Fruit fly (Drosophila melanogaster) whole organism, pupa: ENCODE data around the gene Lcp65Ab2.

Experiments used
- CG12605 ChIP-seq: fragments of 200-800 bp; sonication (Bioruptor generic); IDR thresholded peaks from 2 replicates; pipeline ENCODE4 v1.3.6; 2022; ENCODE audit warnings: missing biosample characterization, missing genetic modification characterization
- CG13204 ChIP-seq: fragments of 200-800 bp; sonication (Bioruptor generic); optimal IDR thresholded peaks from 2 replicates; lab custom pipeline; 2018; ENCODE audit warnings: missing biosample characterization, mild to moderate bottlenecking, missing genetic modification characterization, moderate library complexity
- CG34367 ChIP-seq: fragments of 200-800 bp; sonication (Bioruptor generic); optimal IDR thresholded peaks from 2 replicates; lab custom pipeline; 2018; ENCODE audit warnings: missing biosample characterization, mild to moderate bottlenecking, missing genetic modification characterization
- CG8301 ChIP-seq: fragments of 200-800 bp; sonication (Bioruptor generic); optimal IDR thresholded peaks from 2 replicates; lab custom pipeline; 2018; ENCODE audit warnings: missing biosample characterization, mild to moderate bottlenecking, missing genetic modification characterization
- D1 ChIP-seq: fragments of 200-800 bp; sonication (Bioruptor generic); optimal IDR thresholded peaks from 2 replicates; lab custom pipeline; 2018; ENCODE audit warnings: missing biosample characterization, mild to moderate bottlenecking, missing genetic modification characterization, moderate library complexity
- EcR ChIP-seq: fragments of 200-800 bp; sonication (Bioruptor generic); optimal IDR thresholded peaks from 3 replicates; lab custom pipeline; 2019; ENCODE audit warnings: missing biosample characterization, missing genetic modification characterization, mild to moderate bottlenecking, moderate library complexity, missing genetic modification reagents
- Ets98B ChIP-seq: fragments of 200-800 bp; sonication (Bioruptor generic); IDR thresholded peaks from 2 replicates; pipeline ENCODE4 v1.3.6; 2022; ENCODE audit warnings: missing biosample characterization, missing genetic modification characterization
- gl ChIP-seq: fragments of 200-800 bp; sonication (Bioruptor generic); optimal IDR thresholded peaks from 2 replicates; lab custom pipeline; 2018; ENCODE audit warnings: missing biosample characterization, mild to moderate bottlenecking, missing genetic modification characterization
- rn ChIP-seq: fragments of 200-800 bp; sonication (Bioruptor generic); IDR thresholded peaks from 2 replicates; pipeline ENCODE4 v1.3.6; 2022; ENCODE audit warnings: missing biosample characterization, missing genetic modification characterization

DNA sequence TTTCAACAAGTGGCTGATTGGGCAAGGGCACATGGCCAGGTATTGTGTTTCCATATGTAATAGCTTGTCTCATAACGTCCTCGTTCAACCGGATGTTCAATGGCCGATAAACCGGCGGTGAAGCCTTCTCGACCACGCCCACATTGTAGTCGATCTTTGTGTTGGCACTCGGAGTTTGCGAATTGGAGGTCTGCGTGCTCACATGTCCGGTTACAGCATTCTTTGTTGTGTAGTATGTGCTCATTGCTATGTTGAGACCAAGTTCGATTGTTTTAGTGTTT lies 21.1 kb upstream of the Lcp65Ab2 start:
- TF ChIP-seq D1 (tag; lab: Kevin White, UChicago) (no peak), CG13204 (no peak), gl (no peak), CG8301 (no peak), CG12605 (no peak), Ets98B (GFP tag; lab: Robert Waterston, UW) (no peak), rn (GFP tag; lab: Robert Waterston, UW) (no peak), CG34367 (tag; lab: Kevin White, UChicago) (no peak), EcR (GFP tag; lab: Kevin White, UChicago) (no peak)
